Fruit fly (Drosophila melanogaster) S2 (cell line): Measurements from ENCODE around the gene CG31926.

Source experiments
- CG8478 ChIP-seq: fragments of >200 bp; optimal IDR thresholded peaks from 2 replicates; lab custom pipeline; 2018
- CTCF ChIP-seq, 2 experiments: fragments of >200 bp; optimal IDR thresholded peaks; 2 replicates each; lab custom pipeline; 2018

- TF ChIP-seq CTCF (optimal IDR thresholded peaks at IDR 0.05; lab: Kevin White, UChicago) (no peak), CG8478 (lab: Kevin White, UChicago) (no peak)
These were observed 16.8 kb upstream of the CG31926 start for dm6 chr2L:1478488-1478887.
